Worm (Caenorhabditis elegans): ENCODE measurements around the gene srw-15.

Gene srw-15

DNA sequence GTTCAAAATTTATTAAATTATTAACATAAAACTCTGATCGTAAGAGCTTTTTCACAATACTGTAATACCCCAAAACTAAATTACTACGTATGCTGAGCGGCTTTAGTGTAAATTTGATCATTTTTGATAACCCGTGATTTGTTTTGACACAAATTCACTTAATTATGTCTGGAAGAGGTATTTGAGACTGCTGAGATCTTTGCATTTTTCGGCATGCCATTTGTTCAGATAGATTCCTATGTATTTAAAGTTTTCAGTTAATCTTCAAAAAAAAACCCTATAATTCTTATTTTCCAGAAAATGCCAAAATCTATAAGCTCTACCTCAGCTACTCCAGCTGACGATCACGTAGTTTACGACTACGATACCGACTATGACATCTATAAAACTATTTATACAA is at the start of gene srw-15:
srw-15 (plus strand) TSS at position 301 of the 400 bp plus-strand sequence.
- TF ChIP-seq W03F9.2 (tag; optimal IDR thresholded peaks at IDR 0.05) (no peak), him-1 (tag; optimal IDR thresholded peaks at IDR 0.05) (no peak), dao-5 (tag; optimal IDR thresholded peaks at IDR 0.05) (no peak)

DNA sequence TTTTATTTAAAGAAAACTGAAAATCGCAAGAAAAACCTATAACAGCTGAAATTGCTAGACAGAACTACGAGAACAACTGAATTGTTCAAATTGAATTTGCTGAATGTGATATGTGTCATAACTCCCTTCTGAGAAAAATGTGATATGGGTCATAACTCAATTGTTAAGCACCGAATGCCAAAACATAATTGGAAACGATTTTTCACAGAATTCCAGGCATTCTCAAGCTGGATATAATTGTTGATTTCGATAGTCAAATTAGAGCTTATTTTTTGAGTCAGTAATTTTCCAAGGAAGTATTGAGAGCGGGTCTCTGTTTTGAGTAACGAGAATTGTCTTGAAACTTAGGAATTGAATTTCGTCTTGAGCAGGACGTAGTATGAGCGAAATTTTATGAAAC is 48.4 kb upstream of the srw-15 start:
- TF ChIP-seq him-1 (tag; optimal IDR thresholded peaks at IDR 0.05) (no peak), dao-5 (tag; optimal IDR thresholded peaks at IDR 0.05) (no peak), W03F9.2 (tag; optimal IDR thresholded peaks at IDR 0.05) (no peak)

DNA sequence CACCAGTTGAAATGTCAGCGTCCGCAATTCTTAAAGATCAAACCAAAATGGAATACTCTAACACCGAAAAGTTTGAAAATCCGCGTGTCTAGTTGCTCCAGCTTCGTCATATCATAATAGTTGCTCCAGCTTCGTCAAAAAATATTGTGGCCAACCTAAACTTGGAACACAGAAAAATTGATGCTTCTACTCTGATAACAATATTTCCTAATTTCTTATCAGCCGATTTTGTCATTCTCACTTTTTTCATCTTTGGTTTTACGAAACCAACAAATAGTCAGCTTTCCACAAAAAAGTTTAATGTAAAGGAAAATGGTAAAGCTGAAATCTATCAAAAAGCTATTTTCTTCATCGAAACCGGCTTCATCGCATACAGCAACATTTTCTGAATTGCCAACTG is 47.9 kb upstream of the srw-15 start, which contains the start of gene fbxa-84:
fbxa-84 (plus strand) TSS at position 34 of the 400 bp plus-strand sequence.
- TF ChIP-seq W03F9.2 (tag; optimal IDR thresholded peaks at IDR 0.05) = no peak
- TF ChIP-seq him-1 (tag; optimal IDR thresholded peaks at IDR 0.05) = no peak

DNA sequence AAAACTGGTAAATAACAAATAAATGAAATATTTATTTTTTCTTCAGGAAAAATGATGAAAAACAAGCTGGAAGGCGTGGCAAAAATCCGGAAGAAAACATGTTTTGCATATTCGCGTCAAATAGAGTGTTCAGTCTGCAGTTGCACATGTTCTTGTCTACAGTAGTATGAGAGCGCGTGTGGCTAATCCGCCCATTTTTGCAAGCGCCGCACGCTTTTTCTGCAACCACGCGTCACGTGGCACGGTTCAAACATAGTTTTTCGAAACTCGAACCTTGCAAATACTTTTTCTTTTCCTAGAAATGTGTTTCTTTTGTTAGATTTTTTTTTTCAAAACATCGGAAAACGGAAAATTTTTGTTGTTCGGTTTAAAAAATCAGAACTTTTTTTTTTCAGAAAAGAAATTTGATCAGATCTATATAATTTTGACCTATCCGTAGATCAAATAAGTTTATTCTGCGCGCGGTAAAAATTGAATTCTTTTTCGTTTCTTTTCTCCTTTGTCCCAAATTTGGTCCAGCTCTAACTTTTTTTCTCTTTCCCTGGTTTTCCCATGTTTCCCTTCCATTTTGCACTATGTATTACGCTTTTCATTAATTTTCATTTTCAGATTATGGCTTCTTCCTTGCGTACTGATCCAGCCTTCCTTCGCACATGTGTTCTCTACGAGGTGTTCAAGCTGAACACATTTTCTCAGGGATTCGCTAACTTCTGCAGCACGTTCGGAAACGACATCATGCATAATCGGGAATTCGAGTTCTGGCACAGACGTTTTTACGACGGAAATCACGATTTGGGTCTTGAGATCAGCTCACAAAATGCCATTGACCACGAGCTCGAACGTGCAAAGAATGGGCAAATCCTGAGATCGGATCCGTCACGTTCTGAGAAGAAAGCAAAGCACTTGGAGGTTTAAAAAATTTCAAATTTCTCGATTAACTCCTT is 46.0 kb upstream of the srw-15 start, which contains the start of gene Y75B12B.1:
Y75B12B.1 (plus strand) TSS at position 603 of the 944 bp plus-strand sequence.
- TF ChIP-seq dao-5 (tag; optimal IDR thresholded peaks at IDR 0.05) (no peak), him-1 (tag; optimal IDR thresholded peaks at IDR 0.05) (no peak), W03F9.2 (tag; optimal IDR thresholded peaks at IDR 0.05) (peak; percentile 52)

DNA sequence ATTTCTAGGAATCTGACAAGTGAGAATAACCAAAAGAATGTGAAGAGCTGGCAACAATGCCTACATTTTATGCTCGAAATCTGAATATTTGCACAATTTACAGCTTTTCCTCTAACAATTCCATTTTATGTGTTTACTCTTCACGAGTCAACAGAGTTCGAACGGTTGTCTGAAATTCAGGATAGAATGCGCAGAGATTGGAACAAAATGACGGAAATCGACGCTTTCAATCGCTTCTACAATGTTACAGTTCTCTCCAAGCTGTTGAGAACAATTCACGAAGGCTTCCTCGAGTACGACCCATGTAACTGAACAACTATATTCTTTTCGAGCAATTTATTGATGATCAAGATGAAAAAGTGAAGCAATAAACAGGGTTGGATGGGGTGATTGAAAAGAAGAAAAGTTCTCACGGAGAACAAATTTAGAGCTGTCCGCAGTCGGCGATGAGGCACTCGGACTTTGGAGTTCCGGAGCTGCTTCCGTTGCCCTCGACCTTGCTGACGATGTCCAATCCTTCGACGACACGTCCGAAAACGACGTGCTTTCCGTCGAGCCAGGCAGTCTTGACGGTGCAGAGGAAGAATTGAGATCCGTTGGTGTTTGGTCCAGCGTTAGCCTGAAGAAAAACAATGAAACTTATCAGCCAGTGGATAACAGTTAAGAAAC is 44.0 kb upstream of the srw-15 start, which contains the start of gene Y75B12B.3:
Y75B12B.3 (minus strand) TSS at position 21 of the 669 bp plus-strand sequence.
- no peak for TF ChIP-seq dao-5 (tag; optimal IDR thresholded peaks at IDR 0.05)
- TF ChIP-seq him-1 (tag; optimal IDR thresholded peaks at IDR 0.05) = no peak
- TF ChIP-seq W03F9.2 (tag; optimal IDR thresholded peaks at IDR 0.05) = no peak

DNA sequence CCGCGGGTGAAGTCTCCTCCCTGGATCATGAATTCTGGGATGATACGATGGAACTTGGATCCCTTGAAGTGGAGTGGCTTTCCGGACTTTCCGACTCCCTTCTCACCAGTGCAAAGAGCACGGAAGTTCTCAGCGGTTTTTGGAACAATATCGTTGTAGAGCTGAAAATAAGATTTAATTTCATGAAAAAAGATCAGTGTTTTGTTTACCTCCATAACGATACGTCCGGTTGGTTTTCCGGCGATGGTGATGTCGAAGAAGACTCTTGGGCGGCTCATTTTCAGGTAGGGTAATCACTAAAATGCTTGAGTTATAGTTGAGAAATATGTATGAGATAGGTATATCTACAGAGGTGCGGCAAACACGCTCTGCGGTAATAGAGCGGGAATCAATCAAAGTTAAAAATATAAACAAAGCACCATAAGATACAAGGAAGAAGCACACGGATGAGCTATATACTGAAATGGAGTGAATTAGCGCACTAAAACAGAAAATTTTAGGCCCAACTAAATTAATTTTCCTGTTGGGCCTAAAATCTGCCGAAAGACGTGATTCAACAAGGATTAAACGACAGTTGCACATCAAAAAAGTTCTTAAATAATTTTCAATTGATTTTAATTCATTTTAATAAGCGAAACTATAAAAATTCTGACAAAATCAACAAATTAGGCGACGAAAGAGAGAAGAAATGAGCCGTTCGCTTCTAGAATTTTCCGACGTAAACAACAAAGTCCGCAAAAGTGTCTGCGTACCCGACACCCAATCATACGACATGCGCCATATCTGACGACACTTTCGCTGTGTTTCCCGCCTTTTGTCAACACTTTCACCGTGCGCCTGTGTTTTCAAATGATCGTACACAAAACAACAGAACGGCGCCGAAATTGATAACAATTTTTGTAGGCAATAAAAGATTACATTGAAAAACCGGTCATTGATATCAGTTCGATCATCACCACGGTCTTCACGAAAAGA is 43.0 kb upstream of the srw-15 start, which contains the start of the genes cyn-7 and bath-36:
cyn-7 (minus strand) TSS at position 296 of the 975 bp plus-strand sequence.
bath-36 (plus strand) TSS at position 806 of the 975 bp plus-strand sequence.
- peak; percentile 51 for TF ChIP-seq W03F9.2 (tag; optimal IDR thresholded peaks at IDR 0.05)
- no peak for TF ChIP-seq dao-5 (tag; optimal IDR thresholded peaks at IDR 0.05)

DNA sequence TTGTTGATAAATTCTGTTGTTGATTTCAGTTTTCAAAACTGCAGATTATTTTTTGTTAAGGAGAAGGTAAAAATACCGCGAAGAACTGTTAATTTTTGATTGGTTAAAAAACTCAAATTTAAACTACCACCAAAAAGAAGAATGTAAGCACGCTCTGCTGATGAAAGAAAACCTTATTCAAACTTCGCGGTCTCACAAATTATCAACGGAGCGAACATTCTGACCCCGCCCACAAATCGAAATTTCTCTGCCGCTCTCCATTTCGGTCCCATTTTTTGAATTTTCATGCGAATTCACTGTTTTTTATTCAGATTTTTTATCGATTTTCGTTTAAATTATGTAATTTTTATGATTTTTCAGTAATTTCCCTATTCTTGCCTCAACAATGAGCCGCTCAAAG is 40.8 kb upstream of the srw-15 start, which contains the start of gene cyn-3:
cyn-3 (plus strand) TSS at position 361 of the 400 bp plus-strand sequence.
- TF ChIP-seq dao-5 (tag; optimal IDR thresholded peaks at IDR 0.05) (no peak), him-1 (tag; optimal IDR thresholded peaks at IDR 0.05) (no peak), W03F9.2 (tag; optimal IDR thresholded peaks at IDR 0.05) (peak; percentile 92)

DNA sequence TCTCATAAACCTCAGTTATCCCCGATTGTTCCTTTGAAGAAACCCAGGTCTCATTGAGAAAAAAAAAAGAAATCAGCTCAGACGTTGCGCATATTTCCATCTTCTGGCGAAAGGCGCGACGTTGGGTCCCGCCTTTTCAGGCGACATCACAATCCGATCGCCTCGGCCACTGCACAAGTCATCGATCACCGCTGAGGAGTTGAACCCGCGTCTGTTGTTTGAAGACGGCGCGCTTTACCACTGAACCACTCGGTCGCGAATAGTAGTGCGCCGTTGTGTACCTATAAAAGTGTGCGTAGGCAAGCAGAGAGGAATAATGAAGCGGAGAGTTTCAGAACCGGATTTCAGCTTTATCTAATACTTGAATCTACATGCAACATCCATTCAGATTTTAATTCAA is 39.4 kb upstream of the srw-15 start, which contains the start of gene Y75B12B.11:
Y75B12B.11 (plus strand) TSS at position 394 of the 400 bp plus-strand sequence.
- TF ChIP-seq dao-5 (tag; optimal IDR thresholded peaks at IDR 0.05) = peak; percentile 95
- peak; percentile 43 for TF ChIP-seq W03F9.2 (tag; optimal IDR thresholded peaks at IDR 0.05)
- TF ChIP-seq him-1 (tag; optimal IDR thresholded peaks at IDR 0.05) = no peak

DNA sequence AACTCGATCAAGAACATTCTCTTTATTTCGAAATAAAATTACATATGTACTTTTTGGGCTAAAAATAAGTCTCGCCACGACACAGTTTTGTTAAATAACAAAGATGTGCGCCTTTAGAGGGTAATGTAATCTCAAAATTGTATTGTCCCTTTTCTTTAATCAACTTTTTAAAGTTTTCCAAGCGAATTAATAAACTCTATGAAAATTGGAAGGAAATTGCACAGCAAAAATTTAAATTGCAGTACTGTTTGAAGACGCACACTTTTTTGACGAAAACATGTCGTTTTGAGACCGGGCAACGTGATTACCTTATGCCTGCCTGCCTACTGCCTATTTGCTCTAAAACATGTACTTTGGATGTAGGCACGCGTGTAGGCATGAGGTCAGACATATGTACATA is 38.4 kb upstream of the srw-15 start:
- TF ChIP-seq dao-5 (tag; optimal IDR thresholded peaks at IDR 0.05) (no peak), him-1 (tag; optimal IDR thresholded peaks at IDR 0.05) (no peak), W03F9.2 (tag; optimal IDR thresholded peaks at IDR 0.05) (no peak)

DNA sequence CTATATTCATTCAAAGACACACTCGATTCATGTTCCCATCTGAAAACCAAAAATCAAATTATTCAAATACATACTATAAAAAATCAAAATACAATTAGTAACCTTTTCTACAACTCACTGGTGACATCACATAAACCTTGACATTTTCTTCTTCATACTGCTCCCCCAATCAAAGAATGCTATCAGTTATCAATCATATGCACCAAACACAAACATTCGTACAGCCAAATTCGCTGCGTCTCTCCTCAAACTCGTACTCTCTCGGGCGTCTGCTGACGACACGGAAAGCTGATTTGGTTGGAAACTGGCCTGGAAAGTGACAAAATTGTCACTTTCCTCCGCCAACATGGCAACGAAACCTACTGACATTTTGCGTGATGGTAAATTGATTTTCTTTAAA is 38.0 kb upstream of the srw-15 start, which contains the start of gene plc-2:
plc-2 (plus strand) TSS at position 196 of the 400 bp plus-strand sequence.
- TF ChIP-seq W03F9.2 (tag; optimal IDR thresholded peaks at IDR 0.05) (no peak), him-1 (tag; optimal IDR thresholded peaks at IDR 0.05) (no peak), dao-5 (tag; optimal IDR thresholded peaks at IDR 0.05) (no peak)

DNA sequence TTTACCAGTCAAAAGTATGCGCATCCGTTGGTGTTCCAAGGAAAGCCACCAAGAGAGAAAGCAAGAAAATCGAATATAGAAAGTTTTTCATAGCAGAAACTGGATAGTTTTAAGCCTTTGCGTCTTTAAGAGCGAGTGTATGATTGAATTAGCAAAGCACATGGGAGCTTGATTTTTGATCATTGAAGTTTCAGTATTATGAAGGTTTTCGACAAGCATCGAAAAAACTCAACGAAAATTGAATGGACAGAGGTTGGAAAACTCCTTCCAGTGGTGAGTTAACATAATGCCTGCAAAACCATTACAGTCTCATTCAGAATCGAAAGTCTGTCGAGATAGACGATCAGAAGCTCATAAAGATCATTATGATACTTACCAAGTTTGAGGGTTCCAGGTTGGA is 36.4 kb upstream of the srw-15 start, which contains the start of gene Y75B12B.13:
Y75B12B.13 (minus strand) TSS at position 101 of the 400 bp plus-strand sequence.
- TF ChIP-seq dao-5 (tag; optimal IDR thresholded peaks at IDR 0.05) (no peak), him-1 (tag; optimal IDR thresholded peaks at IDR 0.05) (no peak), W03F9.2 (tag; optimal IDR thresholded peaks at IDR 0.05) (no peak)

DNA sequence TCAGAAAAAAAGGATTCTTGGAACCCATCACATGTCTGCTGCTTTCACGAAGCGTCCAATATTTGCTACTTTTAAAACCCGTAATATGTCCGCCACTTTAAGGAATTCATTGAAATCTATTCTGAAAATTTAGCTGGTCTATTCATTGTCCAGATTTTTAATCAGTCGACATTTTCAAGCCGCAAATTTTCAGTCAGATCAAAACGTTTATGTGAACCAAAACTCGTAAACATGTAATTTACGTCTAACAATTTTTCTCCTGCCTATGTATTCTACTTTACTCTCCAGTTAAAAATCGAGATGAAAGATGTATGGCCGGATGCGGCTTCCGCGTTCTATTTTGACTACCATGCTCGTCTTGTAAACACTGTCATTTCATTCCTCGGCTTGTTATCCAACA is 32.4 kb upstream of the srw-15 start, which contains the start of gene srw-1:
srw-1 (plus strand) TSS at position 301 of the 400 bp plus-strand sequence.
- TF ChIP-seq him-1 (tag; optimal IDR thresholded peaks at IDR 0.05) = no peak
- TF ChIP-seq W03F9.2 (tag; optimal IDR thresholded peaks at IDR 0.05) = no peak
- TF ChIP-seq dao-5 (tag; optimal IDR thresholded peaks at IDR 0.05) = no peak
